Fruit fly (Drosophila melanogaster) whole organism, embryonic: ENCODE data around the gene CG15814.
A peak's percentile ranks its signal among the peaks of the same experiment; 100 is the strongest.

ENCODE experiments used
- ATbp ChIP-seq: fragments of 200-800 bp; sonication (Bioruptor generic); optimal IDR thresholded peaks from 2 replicates; lab custom pipeline; 2017; ENCODE audit warnings: missing biosample characterization, mild to moderate bottlenecking, missing genetic modification characterization, missing genetic modification reagents
- Atf-2 ChIP-seq: fragments of 200-800 bp; sonication (Bioruptor generic); optimal IDR thresholded peaks from 2 replicates; lab custom pipeline; 2016; ENCODE audit warnings: missing biosample characterization, missing genetic modification characterization
- CG11093 ChIP-seq: fragments of 200-800 bp; sonication (Bioruptor generic); IDR thresholded peaks from 3 replicates; pipeline ENCODE4 v1.3.6; 2022; ENCODE audit warnings: missing biosample characterization, missing genetic modification characterization
- CG15479 ChIP-seq: fragments of 200-800 bp; sonication (Bioruptor generic); optimal IDR thresholded peaks from 3 replicates; lab custom pipeline; 2019; ENCODE audit warnings: missing biosample characterization, mild to moderate bottlenecking, missing genetic modification characterization, moderate library complexity
- CG15601 ChIP-seq: fragments of 200-800 bp; sonication (Bioruptor generic); optimal IDR thresholded peaks from 3 replicates; lab custom pipeline; 2019; ENCODE audit warnings: missing biosample characterization, mild to moderate bottlenecking, missing genetic modification characterization, moderate library complexity
- CG1647 ChIP-seq: fragments of 200-800 bp; sonication (Bioruptor generic); optimal IDR thresholded peaks from 3 replicates; lab custom pipeline; 2016; ENCODE audit warnings: missing biosample characterization, missing genetic modification characterization
- CG16863 ChIP-seq: fragments of 200-800 bp; sonication (Bioruptor generic); optimal IDR thresholded peaks from 3 replicates; lab custom pipeline; 2016; ENCODE audit warnings: missing biosample characterization, missing genetic modification characterization
- CG17802 ChIP-seq: fragments of 200-800 bp; sonication (Bioruptor generic); optimal IDR thresholded peaks from 2 replicates; lab custom pipeline; 2018; ENCODE audit warnings: missing biosample characterization, mild to moderate bottlenecking, missing genetic modification characterization, moderate library complexity
- CG32767 ChIP-seq: fragments of 200-800 bp; sonication (Bioruptor generic); IDR thresholded peaks from 2 replicates; pipeline ENCODE4 v1.3.6; 2022; ENCODE audit warnings: missing biosample characterization, missing genetic modification characterization
- CG3407 ChIP-seq: fragments of 200-800 bp; sonication (Bioruptor generic); optimal IDR thresholded peaks from 2 replicates; lab custom pipeline; 2018; ENCODE audit warnings: missing biosample characterization, mild to moderate bottlenecking, missing genetic modification characterization
- CG34376 ChIP-seq: fragments of 200-800 bp; sonication (Bioruptor generic); optimal IDR thresholded peaks from 2 replicates; lab custom pipeline; 2018; ENCODE audit warnings: missing biosample characterization, mild to moderate bottlenecking, missing genetic modification characterization
- CG4282 ChIP-seq: fragments of 200-800 bp; sonication (Bioruptor generic); optimal IDR thresholded peaks from 2 replicates; lab custom pipeline; 2016; ENCODE audit warnings: missing biosample characterization, missing genetic modification characterization
- CG5245 ChIP-seq: fragments of 200-800 bp; sonication (Bioruptor generic); optimal IDR thresholded peaks from 3 replicates; lab custom pipeline; 2016; ENCODE audit warnings: missing biosample characterization, missing genetic modification characterization
- CG7372 ChIP-seq: fragments of 200-800 bp; sonication (Bioruptor generic); IDR thresholded peaks from 2 replicates; pipeline ENCODE4 v1.3.6; 2022; ENCODE audit warnings: missing biosample characterization, missing genetic modification characterization
- CG7556 ChIP-seq: fragments of 200-800 bp; sonication (Bioruptor generic); optimal IDR thresholded peaks from 2 replicates; lab custom pipeline; 2017; ENCODE audit warnings: missing biosample characterization, mild to moderate bottlenecking, missing genetic modification characterization
- CG8281 ChIP-seq: fragments of 200-800 bp; sonication (Bioruptor generic); optimal IDR thresholded peaks from 2 replicates; lab custom pipeline; 2018; ENCODE audit warnings: missing biosample characterization, mild to moderate bottlenecking, missing genetic modification characterization, moderate library complexity
- CG9727 ChIP-seq: fragments of 200-800 bp; sonication (Bioruptor generic); optimal IDR thresholded peaks from 3 replicates; lab custom pipeline; 2017; ENCODE audit warnings: missing biosample characterization, mild to moderate bottlenecking, missing genetic modification characterization
- CG9817 ChIP-seq: fragments of 200-800 bp; sonication (Bioruptor generic); optimal IDR thresholded peaks from 2 replicates; lab custom pipeline; 2018; ENCODE audit warnings: missing biosample characterization, mild to moderate bottlenecking, missing genetic modification characterization, moderate library complexity
- Camta ChIP-seq: fragments of 200-800 bp; sonication (Bioruptor generic); optimal IDR thresholded peaks from 2 replicates; lab custom pipeline; 2016; ENCODE audit warnings: missing biosample characterization, missing genetic modification characterization
- CoRest ChIP-seq: fragments of 200-800 bp; sonication (Bioruptor generic); optimal IDR thresholded peaks from 3 replicates; lab custom pipeline; 2018; ENCODE audit warnings: missing biosample characterization, mild to moderate bottlenecking, missing genetic modification characterization, moderate library complexity
- Deaf1 ChIP-seq: fragments of 200-800 bp; optimal IDR thresholded peaks from 3 replicates; lab custom pipeline; 2019; ENCODE audit warnings: missing biosample characterization, mild to moderate bottlenecking, missing genetic modification characterization, moderate library complexity
- Drgx ChIP-seq: fragments of 200-800 bp; sonication (Bioruptor generic); IDR thresholded peaks from 2 replicates; pipeline ENCODE4 v1.3.6; 2022; ENCODE audit warnings: missing biosample characterization, missing genetic modification characterization
- E2f1 ChIP-seq: fragments of 200-800 bp; sonication (Bioruptor generic); IDR thresholded peaks from 2 replicates; pipeline ENCODE4 v1.3.6; 2022; ENCODE audit warnings: missing biosample characterization, missing genetic modification characterization
- Eip74EF ChIP-seq, 2 experiments: fragments of 200-800 bp in 1 of 2; fragments of >200 bp in 1 of 2; sonication (Bioruptor generic) in 1 of 2; optimal IDR thresholded peaks; 2 replicates each; lab custom pipeline; 2017 to 2019; ENCODE audit warnings: missing biosample characterization in 2 of 2, missing genetic modification characterization in 2 of 2, mild to moderate bottlenecking in 1 of 2, moderate library complexity in 1 of 2
- Gsc ChIP-seq: fragments of 200-800 bp; sonication (Bioruptor generic); IDR thresholded peaks from 2 replicates; pipeline ENCODE4 v1.3.6; 2022; ENCODE audit warnings: missing biosample characterization, missing genetic modification characterization
- HLH4C ChIP-seq: fragments of 200-800 bp; sonication (Bioruptor generic); IDR thresholded peaks from 3 replicates; pipeline ENCODE4 v1.3.6; 2022; ENCODE audit warnings: missing biosample characterization, missing genetic modification characterization; ENCODE audit not compliant: partially characterized antibody
- HLH54F ChIP-seq: fragments of 200-800 bp; sonication (Bioruptor generic); optimal IDR thresholded peaks from 3 replicates; lab custom pipeline; 2016; ENCODE audit warnings: missing biosample characterization, missing genetic modification characterization
- Kr ChIP-seq: fragments of 200-800 bp; sonication (Bioruptor generic); optimal IDR thresholded peaks from 2 replicates; lab custom pipeline; 2017; ENCODE audit warnings: missing biosample characterization, mild to moderate bottlenecking, missing genetic modification characterization
- Lpt ChIP-seq: fragments of >200 bp; optimal IDR thresholded peaks from 2 replicates; lab custom pipeline; 2018; ENCODE audit warnings: missing biosample characterization, missing genetic modification characterization
- MESR4 ChIP-seq: fragments of 200-800 bp; sonication (Bioruptor generic); optimal IDR thresholded peaks from 2 replicates; lab custom pipeline; 2018; ENCODE audit warnings: missing biosample characterization, mild to moderate bottlenecking, missing genetic modification characterization, moderate library complexity
- Max ChIP-seq: fragments of 200-800 bp; sonication (Bioruptor generic); optimal IDR thresholded peaks from 2 replicates; lab custom pipeline; 2016; ENCODE audit warnings: missing biosample characterization, mild to moderate bottlenecking, missing genetic modification characterization
- Meics ChIP-seq: fragments of 200-800 bp; sonication (Bioruptor generic); optimal IDR thresholded peaks from 2 replicates; lab custom pipeline; 2017; ENCODE audit warnings: missing biosample characterization, mild to moderate bottlenecking, missing genetic modification characterization
- Neu2 ChIP-seq: fragments of 200-800 bp; sonication (Bioruptor generic); optimal IDR thresholded peaks from 3 replicates; lab custom pipeline; 2016; ENCODE audit warnings: missing biosample characterization, missing genetic modification characterization, borderline replicate concordance
- Spps ChIP-seq: fragments of 200-800 bp; sonication (Bioruptor generic); optimal IDR thresholded peaks from 2 replicates; lab custom pipeline; 2018; ENCODE audit warnings: missing biosample characterization, mild to moderate bottlenecking, missing genetic modification characterization
- Usf ChIP-seq: fragments of 200-800 bp; sonication (Bioruptor generic); optimal IDR thresholded peaks from 2 replicates; lab custom pipeline; 2017; ENCODE audit warnings: missing genotype, missing biosample characterization, missing genetic modification characterization
- ab ChIP-seq: fragments of 200-800 bp; sonication (Bioruptor generic); optimal IDR thresholded peaks from 2 replicates; lab custom pipeline; 2016; ENCODE audit warnings: missing biosample characterization, missing genetic modification characterization
- ash1 ChIP-seq: fragments of 200-800 bp; sonication (Bioruptor generic); optimal IDR thresholded peaks from 2 replicates; lab custom pipeline; 2018; ENCODE audit warnings: missing biosample characterization, mild to moderate bottlenecking, missing genetic modification characterization
- cato ChIP-seq: fragments of 200-800 bp; sonication (Bioruptor generic); optimal IDR thresholded peaks from 2 replicates; lab custom pipeline; 2016; ENCODE audit warnings: missing biosample characterization, missing genetic modification characterization, borderline replicate concordance
- corto ChIP-seq: fragments of 200-800 bp; sonication (Bioruptor generic); optimal IDR thresholded peaks from 2 replicates; lab custom pipeline; 2016; ENCODE audit warnings: missing biosample characterization, mild to moderate bottlenecking, missing genetic modification characterization, moderate library complexity
- crc ChIP-seq: fragments of 200-800 bp; sonication (Bioruptor generic); optimal IDR thresholded peaks from 2 replicates; lab custom pipeline; 2016; ENCODE audit warnings: missing biosample characterization, missing genetic modification characterization
- crp ChIP-seq, 2 experiments: fragments of 200-800 bp; sonication (Bioruptor generic); optimal IDR thresholded peaks; 2 replicates in 1 of 2; 3 replicates in 1 of 2; lab custom pipeline; 2017; ENCODE audit warnings: missing biosample characterization in 2 of 2, missing genetic modification characterization in 2 of 2, mild to moderate bottlenecking in 1 of 2, moderate library complexity in 1 of 2
- kni ChIP-seq: fragments of 200-800 bp; sonication (Bioruptor generic); optimal IDR thresholded peaks from 3 replicates; lab custom pipeline; 2017; ENCODE audit warnings: mild to moderate bottlenecking, missing biosample characterization, missing genetic modification reagents, missing genetic modification characterization
- pho ChIP-seq: fragments of 200-800 bp; sonication (Bioruptor generic); optimal IDR thresholded peaks from 2 replicates; lab custom pipeline; 2016; ENCODE audit warnings: missing biosample characterization, missing genetic modification characterization
- pita ChIP-seq: fragments of 200-800 bp; sonication (Bioruptor generic); optimal IDR thresholded peaks from 2 replicates; lab custom pipeline; 2017; ENCODE audit warnings: missing biosample characterization, mild to moderate bottlenecking, missing genetic modification characterization
- psq ChIP-seq: fragments of 200-800 bp; sonication (Bioruptor generic); optimal IDR thresholded peaks from 2 replicates; lab custom pipeline; 2017; ENCODE audit warnings: missing biosample characterization, missing genetic modification characterization
- sqz ChIP-seq: fragments of 200-800 bp; sonication (Bioruptor generic); optimal IDR thresholded peaks from 3 replicates; lab custom pipeline; 2018; ENCODE audit warnings: missing biosample characterization, mild to moderate bottlenecking, missing genetic modification characterization
- stc ChIP-seq: fragments of 200-800 bp; sonication (Bioruptor generic); IDR thresholded peaks from 2 replicates; pipeline ENCODE4 v1.3.6; 2022; ENCODE audit warnings: missing biosample characterization, missing genetic modification characterization
- trh ChIP-seq: fragments of 200-800 bp; sonication (Bioruptor generic); optimal IDR thresholded peaks from 2 replicates; lab custom pipeline; 2016; ENCODE audit warnings: missing biosample characterization, missing genetic modification characterization
- usp ChIP-seq: fragments of >200 bp; optimal IDR thresholded peaks from 2 replicates; lab custom pipeline; 2017; ENCODE audit warnings: missing biosample characterization, missing genetic modification characterization

The CG15814 gene

dm6 chrX:17826807-17827703 is 23.1 kb downstream of the CG15814 start, which contains the start of gene Socs16D (continued):
- TF ChIP-seq CG32767 (GFP tag; lab: Robert Waterston, UW) = no peak
- no peak for TF ChIP-seq Gsc (GFP tag; lab: Robert Waterston, UW)
- TF ChIP-seq E2f1 (GFP tag; lab: Robert Waterston, UW) = no peak
- peak in 1 of 2 experiments; percentile 16 for TF ChIP-seq crp (GFP tag; optimal IDR thresholded peaks at IDR 0.05; lab: Kevin White, UChicago)
- TF ChIP-seq Eip74EF (GFP tag; optimal IDR thresholded peaks at IDR 0.05; lab: Kevin White, UChicago) = peak in 1 of 2 experiments; percentile 26
- peak; percentile 16 for TF ChIP-seq crc (GFP tag; lab: Kevin White, UChicago)
- peak; percentile 43 for TF ChIP-seq Camta (GFP tag; lab: Kevin White, UChicago)
- peak; percentile 27 for TF ChIP-seq CG9817 (tag; lab: Kevin White, UChicago)
- TF ChIP-seq CG8281 (tag; lab: Kevin White, UChicago) = no peak
- peak; percentile 92 for TF ChIP-seq MESR4
- no peak for TF ChIP-seq trh (GFP tag; lab: Kevin White, UChicago)
- TF ChIP-seq ATbp = no peak
- no peak for TF ChIP-seq Neu2 (GFP tag; lab: Kevin White, UChicago)
- no peak for TF ChIP-seq psq (GFP tag; lab: Kevin White, UChicago)
- TF ChIP-seq CG11093 (GFP tag; lab: Robert Waterston, UW) = no peak
- peak; percentile 40 for TF ChIP-seq CG34376 (GFP tag; lab: Kevin White, UChicago)
- TF ChIP-seq CG7556 = no peak
- peak; percentile 22 for TF ChIP-seq HLH54F (GFP tag; lab: Kevin White, UChicago)
- no peak for TF ChIP-seq ab (GFP tag; lab: Kevin White, UChicago)
- TF ChIP-seq Atf-2 = no peak
- TF ChIP-seq usp (GFP tag; lab: Kevin White, UChicago) = no peak
- no peak; the same call in 1 of the 2 replicates for TF ChIP-seq Drgx (GFP tag; lab: Robert Waterston, UW)
- peak; percentile 34 for TF ChIP-seq Max
- no peak for TF ChIP-seq cato (GFP tag; lab: Kevin White, UChicago)
- TF ChIP-seq CoRest (tag; lab: Kevin White, UChicago) = peak; percentile 69
- no peak for TF ChIP-seq sqz (GFP tag; lab: Kevin White, UChicago)
- TF ChIP-seq stc (GFP tag; lab: Robert Waterston, UW) = no peak
- TF ChIP-seq kni (GFP tag; lab: Kevin White, UChicago) = peak; percentile 65
- TF ChIP-seq Spps (tag; lab: Kevin White, UChicago) = no peak
- no peak for TF ChIP-seq CG16863
- TF ChIP-seq CG4282 (GFP tag; lab: Kevin White, UChicago) = peak; percentile 3
- no peak for TF ChIP-seq Lpt (GFP tag; lab: Kevin White, UChicago)
- no peak for TF ChIP-seq ash1 (GFP tag; lab: Kevin White, UChicago)
- TF ChIP-seq HLH4C (GFP tag; lab: Robert Waterston, UW) = peak; percentile 94
- TF ChIP-seq Meics (GFP tag; lab: Kevin White, UChicago) = peak; percentile 25
- no peak for TF ChIP-seq CG5245
- TF ChIP-seq CG1647 = no peak
- TF ChIP-seq pho (GFP tag; lab: Kevin White, UChicago) = peak; percentile 48
- no peak for TF ChIP-seq Kr
- TF ChIP-seq pita (GFP tag; lab: Kevin White, UChicago) = peak; percentile 13
- no peak for TF ChIP-seq CG7372
- peak; percentile 32 for TF ChIP-seq CG9727 (GFP tag; lab: Kevin White, UChicago)
- TF ChIP-seq Usf (GFP tag; lab: Kevin White, UChicago) = no peak
- peak; percentile 2 for TF ChIP-seq CG3407 (GFP tag; lab: Kevin White, UChicago)
- TF ChIP-seq CG17802 (tag; lab: Kevin White, UChicago) = peak; percentile 29
- no peak for TF ChIP-seq corto
- peak; percentile 96 for TF ChIP-seq CG15479
- peak; percentile 86 for TF ChIP-seq Deaf1 (tag; lab: Kevin White, UChicago)
- TF ChIP-seq CG15601 (tag; lab: Kevin White, UChicago) = peak; percentile 100
